Fruit fly (Drosophila melanogaster) whole organism, wandering third instar larva: ENCODE results near the gene hiro.

Experiments
- Abd-B ChIP-seq: fragments of >200 bp; optimal IDR thresholded peaks from 2 replicates; lab custom pipeline; 2017; ENCODE audit warnings: missing biosample characterization, missing genetic modification characterization
- CG32264 ChIP-seq: fragments of 200-800 bp; sonication (Bioruptor generic); optimal IDR thresholded peaks from 2 replicates; lab custom pipeline; 2016; ENCODE audit warnings: missing biosample characterization, missing genetic modification characterization
- CG9705 ChIP-seq: fragments of 200-800 bp; sonication (Bioruptor generic); optimal IDR thresholded peaks from 2 replicates; lab custom pipeline; 2018; ENCODE audit warnings: missing biosample characterization, mild to moderate bottlenecking, missing genetic modification characterization
- CrebA ChIP-seq: fragments of 200-800 bp; sonication (Bioruptor generic); optimal IDR thresholded peaks from 2 replicates; lab custom pipeline; 2016; ENCODE audit warnings: missing biosample characterization, mild to moderate bottlenecking, missing genetic modification characterization, borderline replicate concordance
- Dfd ChIP-seq: fragments of >200 bp; optimal IDR thresholded peaks from 2 replicates; lab custom pipeline; 2017; ENCODE audit warnings: missing biosample characterization, missing genetic modification characterization
- Dif ChIP-seq: fragments of 200-275, 200-300 bp; sonication (Bioruptor generic); optimal IDR thresholded peaks from 2 replicates; lab custom pipeline; 2018; ENCODE audit warnings: missing biosample characterization, missing genetic modification characterization; ENCODE audit not compliant: partially characterized antibody
- GATAd ChIP-seq: sonication (Bioruptor generic); optimal IDR thresholded peaks from 2 replicates; lab custom pipeline; 2016; ENCODE audit warnings: missing biosample characterization, missing genetic modification characterization
- HLH106 ChIP-seq: fragments of 200-800 bp; optimal IDR thresholded peaks from 3 replicates; lab custom pipeline; 2019; ENCODE audit warnings: missing biosample characterization, mild to moderate bottlenecking, missing genetic modification characterization, moderate library complexity
- Hnf4 ChIP-seq: fragments of 200-800 bp; sonication (Bioruptor generic); optimal IDR thresholded peaks from 2 replicates; lab custom pipeline; 2016; ENCODE audit warnings: missing biosample characterization, mild to moderate bottlenecking, missing genetic modification characterization
- Hr78 ChIP-seq: fragments of >200 bp; optimal IDR thresholded peaks from 2 replicates; lab custom pipeline; 2017; ENCODE audit warnings: missing biosample characterization, missing genetic modification characterization
- Hr83 ChIP-seq: fragments of 200-300 bp; sonication (Bioruptor generic); optimal IDR thresholded peaks from 2 replicates; lab custom pipeline; 2016; ENCODE audit warnings: missing biosample characterization, mild to moderate bottlenecking, missing genetic modification characterization, moderate library complexity; ENCODE audit not compliant: poor library complexity, severe bottlenecking
- Jra ChIP-seq: sonication (Bioruptor generic); optimal IDR thresholded peaks from 2 replicates; lab custom pipeline; 2016; ENCODE audit warnings: missing biosample characterization, missing genetic modification characterization
- Mio ChIP-seq: sonication (Bioruptor generic); optimal IDR thresholded peaks from 2 replicates; lab custom pipeline; 2016; ENCODE audit warnings: missing biosample characterization, missing genetic modification characterization
- Myc ChIP-seq: fragments of >200 bp; optimal IDR thresholded peaks from 2 replicates; lab custom pipeline; 2017
- N ChIP-seq: fragments of >200 bp; optimal IDR thresholded peaks from 2 replicates; lab custom pipeline; 2018; ENCODE audit warnings: missing biosample characterization, missing external identifiers, missing genetic modification characterization
- OdsH ChIP-seq: fragments of 200-800 bp; sonication (Bioruptor generic); optimal IDR thresholded peaks from 2 replicates; lab custom pipeline; 2016; ENCODE audit warnings: missing biosample characterization, mild to moderate bottlenecking, missing genetic modification characterization
- Rel ChIP-seq, 2 experiments: fragments of 200-800 bp; sonication (Bioruptor generic) in 1 of 2; optimal IDR thresholded peaks; 2 replicates in 1 of 2; 3 replicates in 1 of 2; lab custom pipeline; 2016 to 2019; ENCODE audit warnings: mild to moderate bottlenecking in 2 of 2, missing biosample characterization in 2 of 2, missing genetic modification characterization in 2 of 2, moderate library complexity in 1 of 2
- Sp1 ChIP-seq: fragments of 200-800 bp; sonication (Bioruptor generic); optimal IDR thresholded peaks from 3 replicates; lab custom pipeline; 2019; ENCODE audit warnings: missing biosample characterization, mild to moderate bottlenecking, missing genetic modification characterization, moderate library complexity
- Vsx2 ChIP-seq: fragments of 200-300, 225-300 bp; sonication (Bioruptor generic); optimal IDR thresholded peaks from 2 replicates; lab custom pipeline; 2018; ENCODE audit warnings: missing biosample characterization, missing genetic modification characterization; ENCODE audit not compliant: partially characterized antibody
- br ChIP-seq: fragments of 200-800 bp; sonication (Bioruptor generic); optimal IDR thresholded peaks from 2 replicates; lab custom pipeline; 2016; ENCODE audit warnings: missing biosample characterization, missing genetic modification characterization
- brk ChIP-seq: fragments of 200-800 bp; sonication (Bioruptor generic); optimal IDR thresholded peaks from 2 replicates; lab custom pipeline; 2016; ENCODE audit warnings: missing biosample characterization, mild to moderate bottlenecking, missing genetic modification characterization
- dl ChIP-seq, 2 experiments: fragments of 175-275, 200-275 bp in 1 of 2; fragments of 200-275 bp in 1 of 2; sonication (Bioruptor generic); optimal IDR thresholded peaks; lab custom pipeline; 2018; ENCODE audit warnings: mild to moderate bottlenecking in 2 of 2, missing biosample characterization in 2 of 2, missing genetic modification characterization in 2 of 2, moderate library complexity in 2 of 2; ENCODE audit not compliant: partially characterized antibody in 2 of 2, insufficient read depth in 1 of 2
- dmrt93B ChIP-seq: fragments of 200-800 bp; sonication (Bioruptor generic); optimal IDR thresholded peaks from 2 replicates; lab custom pipeline; 2018; ENCODE audit warnings: missing biosample characterization, mild to moderate bottlenecking, missing genetic modification characterization
- dsf ChIP-seq: sonication (Bioruptor generic); optimal IDR thresholded peaks from 2 replicates; lab custom pipeline; 2016; ENCODE audit warnings: missing biosample characterization, missing genetic modification characterization, borderline replicate concordance
- ey ChIP-seq: fragments of 200-800 bp; sonication (Bioruptor generic); optimal IDR thresholded peaks from 2 replicates; lab custom pipeline; 2016; ENCODE audit warnings: missing biosample characterization, missing genetic modification characterization
- foxo ChIP-seq, 2 experiments: fragments of 200-800 bp; sonication (Bioruptor generic); optimal IDR thresholded peaks; 2 replicates in 1 of 2; 3 replicates in 1 of 2; lab custom pipeline; 2016 to 2017; ENCODE audit warnings: missing biosample characterization in 2 of 2, missing genetic modification characterization in 2 of 2
- fru ChIP-seq: fragments of 200-800 bp; sonication (Bioruptor generic); optimal IDR thresholded peaks from 3 replicates; lab custom pipeline; 2016; ENCODE audit warnings: missing biosample characterization, mild to moderate bottlenecking, missing genetic modification characterization
- h ChIP-seq: fragments of 200-800 bp; sonication (Bioruptor generic); optimal IDR thresholded peaks from 3 replicates; lab custom pipeline; 2016; ENCODE audit warnings: missing biosample characterization, mild to moderate bottlenecking, missing genetic modification characterization
- jim ChIP-seq: fragments of 175-275, 200-325 bp; sonication (Bioruptor generic); optimal IDR thresholded peaks from 2 replicates; lab custom pipeline; 2016; ENCODE audit warnings: missing biosample characterization, mild to moderate bottlenecking, missing genetic modification characterization
- lola ChIP-seq: fragments of >200 bp; optimal IDR thresholded peaks from 2 replicates; lab custom pipeline; 2017; ENCODE audit warnings: missing biosample characterization, missing genetic modification characterization
- pan ChIP-seq: fragments of >200 bp; optimal IDR thresholded peaks from 2 replicates; lab custom pipeline; 2017
- psq ChIP-seq: fragments of 200-800 bp; sonication (Bioruptor generic); optimal IDR thresholded peaks from 3 replicates; lab custom pipeline; 2017; ENCODE audit warnings: missing biosample characterization, mild to moderate bottlenecking, missing genetic modification characterization, moderate library complexity
- rgr ChIP-seq: fragments of 200-800 bp; sonication (Bioruptor generic); optimal IDR thresholded peaks from 3 replicates; lab custom pipeline; 2016; ENCODE audit warnings: missing biosample characterization, mild to moderate bottlenecking, missing genetic modification characterization
- sage ChIP-seq: fragments of 200-800 bp; sonication (Bioruptor generic); optimal IDR thresholded peaks from 2 replicates; lab custom pipeline; 2016; ENCODE audit warnings: missing biosample characterization, mild to moderate bottlenecking, missing genetic modification characterization
- sv ChIP-seq: fragments of 200-800 bp; sonication (Bioruptor generic); optimal IDR thresholded peaks from 3 replicates; lab custom pipeline; 2016; ENCODE audit warnings: missing biosample characterization, missing genetic modification characterization
- tai ChIP-seq: sonication (Bioruptor generic); optimal IDR thresholded peaks from 2 replicates; lab custom pipeline; 2016; ENCODE audit warnings: missing biosample characterization, missing genetic modification characterization
- usp ChIP-seq: fragments of >200 bp; optimal IDR thresholded peaks from 2 replicates; lab custom pipeline; 2017; ENCODE audit warnings: missing biosample characterization, missing genetic modification characterization
- woc ChIP-seq: sonication (Bioruptor generic); optimal IDR thresholded peaks from 2 replicates; lab custom pipeline; 2016; ENCODE audit warnings: missing biosample characterization, mild to moderate bottlenecking, missing genetic modification characterization

The hiro gene

dm6 chr3L:642146-642864 is 45.5 kb downstream of the hiro start:
- TF ChIP-seq sv (peak; percentile 18), Myc (lab: Kevin White, UChicago) (no peak)

dm6 chr3L:641436-641835 is 46.3 kb downstream of the hiro start:
- TF ChIP-seq usp (GFP tag; lab: Kevin White, UChicago) (no peak), foxo (GFP tag; optimal IDR thresholded peaks at IDR 0.05; lab: Kevin White, UChicago) (no peak), CrebA (GFP tag; lab: Kevin White, UChicago) (no peak), Abd-B (no peak), N (GFP tag; lab: Kevin White, UChicago) (no peak), Hr78 (GFP tag; lab: Kevin White, UChicago) (no peak), Vsx2 (GFP tag; lab: Kevin White, UChicago) (no peak), tai (GFP tag; lab: Kevin White, UChicago) (no peak), CG32264 (GFP tag; lab: Kevin White, UChicago) (no peak)

DNA sequence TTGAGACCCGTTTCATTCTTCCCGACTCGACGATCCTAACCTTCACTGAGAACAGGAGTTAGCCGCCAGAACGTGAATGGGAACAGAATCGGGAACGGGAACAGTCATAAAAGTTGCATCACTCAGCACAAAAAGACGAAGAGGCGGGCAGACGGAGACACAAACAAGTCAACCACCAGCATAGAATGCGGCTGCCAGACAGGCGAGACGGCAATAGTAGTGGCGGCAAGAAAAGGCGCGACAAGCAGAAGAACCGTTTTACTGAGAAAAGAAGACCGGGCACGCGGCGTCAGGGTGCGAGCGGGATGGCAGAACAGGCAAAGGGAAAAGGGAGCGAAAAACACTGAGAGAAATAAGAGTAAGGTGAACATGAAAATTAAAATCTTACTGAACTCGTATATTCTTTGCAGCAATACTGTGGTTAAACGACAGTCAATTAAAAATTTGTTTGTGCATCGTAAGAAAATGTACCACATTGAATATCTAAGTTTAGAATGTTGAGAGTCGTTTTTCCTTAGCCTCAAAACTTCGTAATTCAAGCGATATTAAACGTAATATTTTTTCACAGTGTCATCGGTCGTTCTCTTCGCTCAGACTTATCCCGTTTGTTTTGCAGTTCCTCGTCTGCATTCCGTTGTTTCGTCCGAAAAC is 47.3 kb downstream of the hiro start:
- TF ChIP-seq h (GFP tag; lab: Kevin White, UChicago) (peak; percentile 93), tai (GFP tag; lab: Kevin White, UChicago) (peak; percentile 75), foxo (GFP tag; optimal IDR thresholded peaks at IDR 0.05; lab: Kevin White, UChicago) (peak in 1 of 2 experiments; percentile 94), Vsx2 (GFP tag; lab: Kevin White, UChicago) (no peak), woc (GFP tag; lab: Kevin White, UChicago) (peak; percentile 93), OdsH (GFP tag; lab: Kevin White, UChicago) (peak; percentile 92), HLH106 (tag; lab: Kevin White, UChicago) (peak; percentile 91), lola (GFP tag; lab: Kevin White, UChicago) (no peak), brk (peak; percentile 73), CrebA (GFP tag; lab: Kevin White, UChicago) (no peak), Myc (lab: Kevin White, UChicago) (no peak), rgr (peak; percentile 91), br (peak; percentile 93), Jra (GFP tag; lab: Kevin White, UChicago) (peak; percentile 35), Dfd (peak; percentile 58), sv (peak; percentile 85), psq (GFP tag; lab: Kevin White, UChicago) (peak; percentile 94), dsf (peak; percentile 34), Abd-B (no peak), jim (no peak), Rel (GFP tag; optimal IDR thresholded peaks at IDR 0.05; lab: Kevin White, UChicago) (peak; percentile 43), Rel (tag; optimal IDR thresholded peaks at IDR 0.05; lab: Kevin White, UChicago) (peak; percentile 52), sage (GFP tag; lab: Kevin White, UChicago) (peak; percentile 74), ey (GFP tag; lab: Kevin White, UChicago) (peak; percentile 91), GATAd (GFP tag; lab: Kevin White, UChicago) (no peak), Hr78 (GFP tag; lab: Kevin White, UChicago) (no peak), Mio (GFP tag; lab: Kevin White, UChicago) (no peak), CG32264 (GFP tag; lab: Kevin White, UChicago) (peak; percentile 64), Hr83 (GFP tag; lab: Kevin White, UChicago) (no peak), N (GFP tag; lab: Kevin White, UChicago) (no peak), Dif (GFP tag; lab: Kevin White, UChicago) (peak; percentile 16), dmrt93B (peak; percentile 77), usp (GFP tag; lab: Kevin White, UChicago) (no peak), fru (GFP tag; lab: Kevin White, UChicago) (peak; percentile 95), CG9705 (GFP tag; lab: Kevin White, UChicago) (peak; percentile 79), pan (lab: Kevin White, UChicago) (no peak), dl (GFP tag; optimal IDR thresholded peaks at IDR 0.05; lab: Kevin White, UChicago; ENCODE audit: insufficient read depth in 1 of 2, partially characterized antibody in 2 of 2) (no peak), Sp1 (peak; percentile 90), Hnf4 (peak; percentile 85)
